Worm (Caenorhabditis elegans) whole organism, mixed stage, embryonic: Measurements from ENCODE around the gene Y66D12A.19.

Experiments
- bed-3 ChIP-seq: fragments of 200-800 bp; sonication (Bioruptor generic); optimal IDR thresholded peaks from 3 replicates; lab custom pipeline; 2018; ENCODE audit warnings: mild to moderate bottlenecking, missing genetic modification characterization, moderate library complexity, missing compliant biosample characterization
- blmp-1 ChIP-seq: fragments of 150-350 bp; optimal IDR thresholded peaks from 2 replicates; lab custom pipeline; 2014; ENCODE audit warnings: missing biosample characterization, missing genetic modification characterization
- ceh-83 ChIP-seq: fragments of 200-800 bp; sonication (Bioruptor generic); optimal IDR thresholded peaks from 2 replicates; lab custom pipeline; 2018; ENCODE audit warnings: mild to moderate bottlenecking, missing genetic modification characterization, missing compliant biosample characterization
- ces-1 ChIP-seq: fragments of 150-350 bp; optimal IDR thresholded peaks from 2 replicates; lab custom pipeline; 2014; ENCODE audit warnings: missing biosample characterization, missing genetic modification reagents, missing genetic modification characterization
- elt-1 ChIP-seq: sonication (generic microtip); optimal IDR thresholded peaks from 2 replicates; lab custom pipeline; 2017; ENCODE audit warnings: missing genetic modification characterization, mild to moderate bottlenecking, missing compliant biosample characterization, antibody characterized with exemption, moderate library complexity, borderline replicate concordance; ENCODE audit not compliant: insufficient read depth
- ham-2 ChIP-seq: fragments of 200-800 bp; sonication (Bioruptor generic); optimal IDR thresholded peaks from 2 replicates; lab custom pipeline; 2018; ENCODE audit warnings: mild to moderate bottlenecking, missing genetic modification characterization, missing compliant biosample characterization
- lsy-2 ChIP-seq: fragments of 150-350 bp; optimal IDR thresholded peaks from 2 replicates; lab custom pipeline; 2014; ENCODE audit warnings: missing biosample characterization, missing genetic modification characterization
- nhr-2 ChIP-seq: fragments of 150-350 bp; optimal IDR thresholded peaks from 2 replicates; lab custom pipeline; 2014; ENCODE audit warnings: missing biosample characterization, missing genetic modification characterization
- nhr-237 ChIP-seq: fragments of 150-350 bp; optimal IDR thresholded peaks from 2 replicates; lab custom pipeline; 2014; ENCODE audit warnings: missing biosample characterization, missing genetic modification characterization
- nhr-28 ChIP-seq: fragments of 150-350 bp; optimal IDR thresholded peaks from 2 replicates; lab custom pipeline; 2014; ENCODE audit warnings: missing biosample characterization, missing genetic modification characterization
- nhr-76 ChIP-seq: sonication (generic microtip); optimal IDR thresholded peaks from 2 replicates; lab custom pipeline; 2017; ENCODE audit warnings: missing biosample characterization, missing genetic modification characterization
- pha-4 ChIP-seq: fragments of 150-350 bp; optimal IDR thresholded peaks from 2 replicates; lab custom pipeline; 2018; ENCODE audit warnings: missing biosample characterization, missing genetic modification reagents, missing genetic modification characterization
- unc-62 ChIP-seq: fragments of 150-350 bp; optimal IDR thresholded peaks from 2 replicates; lab custom pipeline; 2014; ENCODE audit warnings: missing biosample characterization, missing genetic modification reagents, missing genetic modification characterization

- TF ChIP-seq elt-1 (tag; lab: Kevin White, UChicago) (no peak), ceh-83 (GFP tag; lab: Kevin White, UChicago) (no peak), nhr-237 (tag; lab: Kevin White, UChicago) (no peak), pha-4 (tag; lab: Kevin White, UChicago) (no peak), nhr-76 (tag; lab: Kevin White, UChicago) (no peak), nhr-2 (tag; lab: Kevin White, UChicago) (no peak), ham-2 (GFP tag; lab: Kevin White, UChicago) (no peak), bed-3 (no peak), nhr-28 (tag; lab: Kevin White, UChicago) (no peak), lsy-2 (tag; lab: Kevin White, UChicago) (no peak), blmp-1 (tag; lab: Kevin White, UChicago) (no peak), ces-1 (no peak), unc-62 (GFP tag; lab: Kevin White, UChicago) (no peak)
Measured at ce11 chrIII:11500647-11501046, 8.2 kb upstream of the Y66D12A.19 start, which contains the start of gene nars-2.
